Fruit fly (Drosophila melanogaster): Measurements from ENCODE around the gene CG13731.

CG13731 gene

dm6 chr3L:17404646-17405045, 15.9 kb upstream of the CG13731 start (continued):
- no peak for TF ChIP-seq cg (GFP tag; optimal IDR thresholded peaks at IDR 0.05)
- TF ChIP-seq ap (GFP tag; IDR thresholded peaks at IDR 0.05): 0 out of 2 replicates have a peak, but pooled peaks have one; percentile 21
- no peak for TF ChIP-seq vfl (GFP tag; optimal IDR thresholded peaks at IDR 0.05)
- TF ChIP-seq CG9609 (GFP tag; optimal IDR thresholded peaks at IDR 0.05): no peak
- no peak for TF ChIP-seq CG15073 (GFP tag; optimal IDR thresholded peaks at IDR 0.05)
- TF ChIP-seq bbx (GFP tag; IDR thresholded peaks at IDR 0.05; ENCODE audit: partially characterized antibody): no peak
- TF ChIP-seq ham (GFP tag; IDR thresholded peaks at IDR 0.05): no peak
- TF ChIP-seq CG33213 (GFP tag; optimal IDR thresholded peaks at IDR 0.05): no peak
- no peak for TF ChIP-seq CG8765 (GFP tag; IDR thresholded peaks at IDR 0.05)
- TF ChIP-seq CG11398 (GFP tag; optimal IDR thresholded peaks at IDR 0.05): no peak
- TF ChIP-seq dmrt99B (tag; optimal IDR thresholded peaks at IDR 0.05): peak; percentile 62
- TF ChIP-seq kni (GFP tag; optimal IDR thresholded peaks at IDR 0.05): no peak
- no peak for TF ChIP-seq CG10321 (GFP tag; IDR thresholded peaks at IDR 0.05)
- no peak for TF ChIP-seq Lhr (GFP tag; optimal IDR thresholded peaks at IDR 0.05)
- TF ChIP-seq CG13775 (GFP tag; optimal IDR thresholded peaks at IDR 0.05): peak; percentile 25
- no peak for TF ChIP-seq CG34224 (GFP tag; IDR thresholded peaks at IDR 0.05; ENCODE audit: partially characterized antibody)
- TF ChIP-seq h (optimal IDR thresholded peaks at IDR 0.05): no peak
- TF ChIP-seq MESR4 (GFP tag; optimal IDR thresholded peaks at IDR 0.05): no peak
- TF ChIP-seq Blimp-1 (GFP tag; optimal IDR thresholded peaks at IDR 0.05): peak; percentile 67
- TF ChIP-seq CG11085 (GFP tag; IDR thresholded peaks at IDR 0.05): no peak
- peak; percentile 27 for TF ChIP-seq Hsf (GFP tag; optimal IDR thresholded peaks at IDR 0.05)
- no peak for TF ChIP-seq YL-1 (GFP tag; optimal IDR thresholded peaks at IDR 0.05)
- TF ChIP-seq CG17361 (GFP tag; IDR thresholded peaks at IDR 0.05): 0 out of 3 replicates have a peak, but pooled peaks have one; percentile 30
- TF ChIP-seq chn (GFP tag; optimal IDR thresholded peaks at IDR 0.05): peak; percentile 4
- TF ChIP-seq CG11456 (GFP tag; IDR thresholded peaks at IDR 0.05): 0 out of 3 replicates have a peak, but pooled peaks have one; percentile 19
- TF ChIP-seq CG8478 (optimal IDR thresholded peaks at IDR 0.05): no peak
- peak; percentile 72 for TF ChIP-seq gem (tag; optimal IDR thresholded peaks at IDR 0.05)
- TF ChIP-seq CG1602 (GFP tag; optimal IDR thresholded peaks at IDR 0.05): no peak
- TF ChIP-seq tin (GFP tag; optimal IDR thresholded peaks at IDR 0.05): peak; percentile 18
- peak; percentile 55; the same call in 2 of the 3 replicates for TF ChIP-seq ci (GFP tag; IDR thresholded peaks at IDR 0.05)
- no peak for TF ChIP-seq CG6765 (GFP tag; optimal IDR thresholded peaks at IDR 0.05)
- no peak for TF ChIP-seq crp (GFP tag; optimal IDR thresholded peaks at IDR 0.05)
- no peak for TF ChIP-seq Doc3 (GFP tag; IDR thresholded peaks at IDR 0.05; ENCODE audit: partially characterized antibody)
- no peak for TF ChIP-seq D19B (GFP tag; optimal IDR thresholded peaks at IDR 0.05)
- TF ChIP-seq Drgx (GFP tag; IDR thresholded peaks at IDR 0.05): peak; percentile 11; the same call in 1 of the 2 replicates
- no peak for TF ChIP-seq CG32767 (GFP tag; IDR thresholded peaks at IDR 0.05)
- peak; percentile 23; the same call in 1 of the 2 replicates for TF ChIP-seq al (GFP tag; IDR thresholded peaks at IDR 0.05)
- peak; percentile 33 for TF ChIP-seq CG10366 (GFP tag; IDR thresholded peaks at IDR 0.05)
- no peak for TF ChIP-seq pita (GFP tag; optimal IDR thresholded peaks at IDR 0.05)
- no peak for TF ChIP-seq cwo (GFP tag; optimal IDR thresholded peaks at IDR 0.05)
- no peak for TF ChIP-seq Awh (GFP tag; IDR thresholded peaks at IDR 0.05)
- no peak for TF ChIP-seq dpn (GFP tag; optimal IDR thresholded peaks at IDR 0.05)
- peak; percentile 96 for TF ChIP-seq CG8388 (GFP tag; optimal IDR thresholded peaks at IDR 0.05)
- peak; percentile 52 for TF ChIP-seq CG7556 (GFP tag; optimal IDR thresholded peaks at IDR 0.05)
- TF ChIP-seq br (optimal IDR thresholded peaks at IDR 0.05): no peak
- TF ChIP-seq ems (GFP tag; optimal IDR thresholded peaks at IDR 0.05): no peak
- peak; percentile 33 for TF ChIP-seq CG4820 (GFP tag; optimal IDR thresholded peaks at IDR 0.05)
- no peak for TF ChIP-seq CG4730 (GFP tag; IDR thresholded peaks at IDR 0.05)
- no peak for TF ChIP-seq Side (GFP tag; optimal IDR thresholded peaks at IDR 0.05)
- no peak for TF ChIP-seq crc (GFP tag; optimal IDR thresholded peaks at IDR 0.05)
- peak; percentile 31 for TF ChIP-seq D19A (tag; optimal IDR thresholded peaks at IDR 0.05)
- TF ChIP-seq PHDP (tag; optimal IDR thresholded peaks at IDR 0.05): peak; percentile 55
